Worm (Caenorhabditis elegans): ENCODE results near the gene F31A3.5.
"Not testable (repeated sequence)": the region's sequence is repeated elsewhere in the genome, so short reads cannot be mapped to it uniquely, and the experiment has no call there.

Gene F31A3.5

DNA sequence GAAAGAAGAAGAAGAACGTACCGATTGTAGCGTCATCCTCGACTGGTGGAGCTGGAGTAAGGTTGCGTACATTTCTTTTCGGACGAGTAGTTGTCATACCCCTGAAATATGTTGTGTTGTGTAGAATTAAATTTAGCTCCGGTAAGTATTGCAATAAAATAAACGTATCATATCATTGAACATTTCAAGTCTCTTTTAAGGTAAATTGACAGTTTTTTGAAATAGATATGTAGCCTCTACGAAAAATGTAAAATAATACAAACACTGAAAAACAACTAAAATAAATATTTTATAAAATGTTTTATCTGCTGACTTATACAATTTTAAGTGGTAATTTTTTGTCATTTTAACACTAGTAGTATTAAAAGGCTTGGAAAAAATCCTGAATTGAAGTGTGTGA lies 46.5 kb upstream of the F31A3.5 start, which contains the start of gene C16H3.3:
TSS of gene C16H3.3 (minus strand) at position 101 of the 400 bp plus-strand sequence.
- TF ChIP-seq ces-1 (GFP tag; optimal IDR thresholded peaks at IDR 0.05): no peak
- TF ChIP-seq ztf-11 (tag; optimal IDR thresholded peaks at IDR 0.05): no peak
- no peak for TF ChIP-seq elt-3 (tag; optimal IDR thresholded peaks at IDR 0.05)
- no peak for TF ChIP-seq sem-2 (GFP tag; optimal IDR thresholded peaks at IDR 0.05)
- TF ChIP-seq pha-4 (tag; optimal IDR thresholded peaks at IDR 0.05): no peak
- TF ChIP-seq ham-2 (GFP tag; optimal IDR thresholded peaks at IDR 0.05): no peak
- TF ChIP-seq bed-3 (GFP tag; optimal IDR thresholded peaks at IDR 0.05): no peak

DNA sequence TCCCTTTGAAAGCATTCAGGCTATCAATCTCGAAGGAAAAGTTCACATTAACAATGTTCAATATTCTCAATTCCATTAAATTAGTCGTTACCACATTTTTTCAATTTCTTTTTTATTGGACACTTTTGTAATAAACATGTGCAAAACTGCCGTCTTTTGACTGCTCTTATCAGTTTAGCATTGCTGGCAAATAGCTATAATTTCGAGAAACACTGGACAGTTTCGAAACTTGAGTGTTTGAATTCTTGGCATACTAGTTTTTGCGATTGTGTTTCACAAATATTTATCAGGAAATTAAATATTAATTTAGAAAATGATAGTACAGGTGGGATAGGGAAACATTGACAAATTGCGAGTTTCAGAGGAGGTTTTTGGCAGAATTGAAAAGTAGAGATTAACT lies 37.9 kb upstream of the F31A3.5 start:
- TF ChIP-seq ceh-83 (GFP tag; optimal IDR thresholded peaks at IDR 0.05) (no peak), pha-4 (tag; optimal IDR thresholded peaks at IDR 0.05) (no peak), unc-62 (GFP tag; optimal IDR thresholded peaks at IDR 0.05) (no peak), cnd-1 (tag; optimal IDR thresholded peaks at IDR 0.05) (no peak), bed-3 (GFP tag; optimal IDR thresholded peaks at IDR 0.05) (no peak), mep-1 (tag; optimal IDR thresholded peaks at IDR 0.05) (no peak), lsy-2 (tag; optimal IDR thresholded peaks at IDR 0.05) (no peak), nhr-12 (tag; optimal IDR thresholded peaks at IDR 0.05) (no peak), hlh-1 (tag; optimal IDR thresholded peaks at IDR 0.05) (no peak), zip-8 (tag; optimal IDR thresholded peaks at IDR 0.05) (no peak)

DNA sequence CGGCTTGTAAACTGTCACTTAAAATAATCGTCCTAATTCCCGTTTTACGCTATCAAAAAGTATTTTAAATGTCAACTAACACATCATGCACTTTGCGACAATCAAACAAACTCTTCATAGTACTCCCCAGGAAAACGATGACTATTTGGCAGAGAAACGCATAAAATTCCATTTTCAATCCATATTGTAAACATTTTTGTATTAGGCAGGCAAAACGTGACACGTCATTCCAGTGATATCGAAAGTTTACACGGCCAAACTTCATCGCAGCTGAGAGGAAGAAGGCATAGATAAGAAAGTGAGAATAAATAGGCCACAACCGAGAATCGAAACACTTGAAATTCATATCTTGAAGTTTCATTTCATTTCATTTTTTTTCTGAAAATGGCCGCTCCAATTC lies 36.7 kb upstream of the F31A3.5 start, which contains the start of gene lec-9:
TSS of gene lec-9 (plus strand) at position 349 of the 400 bp plus-strand sequence.
- TF ChIP-seq nhr-76 (tag; optimal IDR thresholded peaks at IDR 0.05) (no peak), pha-4 (tag; optimal IDR thresholded peaks at IDR 0.05) (no peak), nhr-237 (tag; optimal IDR thresholded peaks at IDR 0.05) (no peak)

DNA sequence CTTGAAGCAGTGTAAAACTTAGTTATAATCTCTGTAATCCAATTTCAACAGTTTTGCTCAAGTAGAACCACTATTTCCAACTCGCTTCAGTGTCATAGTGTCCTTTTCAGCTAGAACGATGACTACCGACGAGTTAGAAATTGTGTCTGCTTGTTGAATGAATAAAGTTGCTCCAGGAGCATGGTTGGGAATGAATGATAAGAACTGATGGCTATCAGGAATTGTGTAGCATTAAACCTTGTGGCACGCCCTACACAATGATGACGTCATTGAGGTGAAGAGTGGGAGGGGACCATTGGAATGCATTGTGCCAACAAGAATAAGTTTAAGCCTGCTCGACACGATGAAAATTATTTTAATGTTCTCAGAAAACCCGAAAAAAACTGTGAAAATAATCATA lies 35.3 kb upstream of the F31A3.5 start:
- no peak for TF ChIP-seq nhr-12 (tag; optimal IDR thresholded peaks at IDR 0.05)
- no peak for TF ChIP-seq ceh-43 (GFP tag; optimal IDR thresholded peaks at IDR 0.05)
- TF ChIP-seq M03D4.4 (tag; optimal IDR thresholded peaks at IDR 0.05): no peak
- TF ChIP-seq zip-8 (tag; optimal IDR thresholded peaks at IDR 0.05): peak; percentile 13

DNA sequence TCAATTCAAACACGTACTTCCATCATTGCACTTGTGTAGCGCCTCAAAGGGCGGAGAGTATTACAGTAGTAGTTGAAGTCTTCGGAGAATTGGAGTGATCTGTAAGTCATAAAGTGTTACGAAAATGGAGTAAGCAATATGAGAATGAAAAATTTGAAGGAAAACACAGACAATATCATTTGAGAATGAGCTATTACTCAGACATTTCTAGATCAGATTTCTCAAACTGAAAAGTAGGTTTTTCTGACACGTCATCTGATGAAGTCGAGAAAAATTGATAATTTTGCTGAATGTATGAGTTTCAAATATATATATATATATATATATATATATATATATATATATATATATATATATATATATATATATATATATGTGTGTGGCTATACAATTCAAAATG lies 16.4 kb upstream of the F31A3.5 start, which contains the start of gene frpr-7:
TSS of gene frpr-7 (minus strand) at position 101 of the 400 bp plus-strand sequence.
- TF ChIP-seq lsy-2 (tag; optimal IDR thresholded peaks at IDR 0.05): no peak
- TF ChIP-seq ztf-11 (tag; optimal IDR thresholded peaks at IDR 0.05): no peak
- TF ChIP-seq drap-1 (GFP tag; optimal IDR thresholded peaks at IDR 0.05): no peak
- no peak for TF ChIP-seq nhr-76 (tag; optimal IDR thresholded peaks at IDR 0.05)
- no peak for TF ChIP-seq mep-1 (tag; optimal IDR thresholded peaks at IDR 0.05)
- no peak for TF ChIP-seq lin-13 (tag; optimal IDR thresholded peaks at IDR 0.05)
- no peak for TF ChIP-seq mab-5 (tag; optimal IDR thresholded peaks at IDR 0.05)
- no peak for TF ChIP-seq elt-1 (tag; optimal IDR thresholded peaks at IDR 0.05; ENCODE audit: borderline replicate concordance, insufficient read depth)
- TF ChIP-seq M03D4.4 (tag; optimal IDR thresholded peaks at IDR 0.05): no peak
- no peak for TF ChIP-seq mls-2 (tag; optimal IDR thresholded peaks at IDR 0.05)
- no peak for TF ChIP-seq pha-4 (tag; optimal IDR thresholded peaks at IDR 0.05)
- TF ChIP-seq sptf-1 (tag; optimal IDR thresholded peaks at IDR 0.05): no peak
- no peak for TF ChIP-seq zip-8 (tag; optimal IDR thresholded peaks at IDR 0.05)

DNA sequence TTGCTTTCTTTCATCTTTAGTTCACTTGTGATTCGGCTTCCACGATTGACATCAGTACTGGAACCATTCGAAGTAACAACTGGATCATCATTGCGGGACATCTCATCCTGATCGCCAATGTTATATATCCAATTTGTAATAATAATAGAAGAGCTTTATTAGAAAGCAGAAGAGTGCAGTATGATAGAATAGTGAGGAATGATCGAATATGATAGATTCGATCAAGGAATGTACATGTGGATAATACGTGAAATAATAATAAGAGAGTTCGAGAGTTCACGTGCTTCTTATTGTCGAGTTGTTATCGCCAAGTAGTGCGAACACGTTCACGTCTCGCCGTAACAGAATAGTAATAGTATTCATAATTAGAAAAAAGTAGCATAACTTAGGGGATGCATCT lies 15.6 kb upstream of the F31A3.5 start, which contains the start of gene F39B3.3:
TSS of gene F39B3.3 (minus strand) at position 101 of the 400 bp plus-strand sequence.
- TF ChIP-seq lin-32 (GFP tag; optimal IDR thresholded peaks at IDR 0.05); cnd-1 (tag; optimal IDR thresholded peaks at IDR 0.05); lin-13 (tag; optimal IDR thresholded peaks at IDR 0.05): not testable (repeated sequence)

DNA sequence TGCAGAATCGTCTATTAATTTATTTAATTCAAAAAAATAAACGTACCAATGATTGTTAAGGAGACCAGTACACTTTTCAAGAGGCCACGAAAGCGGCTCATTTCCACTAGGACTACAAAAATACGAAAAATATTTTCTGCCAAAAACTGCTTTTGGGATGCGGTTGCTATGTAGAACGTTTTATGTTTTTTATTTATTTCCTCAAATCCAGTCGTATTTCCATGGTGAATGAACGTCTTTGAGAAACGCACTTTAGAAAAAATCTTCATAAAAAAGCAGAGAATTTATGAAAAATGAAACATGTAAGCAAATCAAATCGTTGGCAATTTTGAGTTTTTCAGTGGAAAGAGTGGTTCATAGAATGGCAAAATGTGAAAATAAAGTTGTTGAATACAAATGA lies 4.0 kb upstream of the F31A3.5 start, which contains the start of gene F39B3.7:
TSS of gene F39B3.7 (minus strand) at position 101 of the 400 bp plus-strand sequence.
- TF ChIP-seq flh-1 (GFP tag; optimal IDR thresholded peaks at IDR 0.05): no peak
- TF ChIP-seq nhr-28 (tag; optimal IDR thresholded peaks at IDR 0.05): no peak
- no peak for TF ChIP-seq elt-1 (tag; optimal IDR thresholded peaks at IDR 0.05; ENCODE audit: borderline replicate concordance, insufficient read depth)
